Worm (Caenorhabditis elegans) whole organism, young adult: ENCODE results near the gene C03H12.1.

Experiments used
- F49E8.2 ChIP-seq: sonication (generic microtip); optimal IDR thresholded peaks from 3 replicates; lab custom pipeline; 2017; ENCODE audit warnings: missing genetic modification characterization, mild to moderate bottlenecking, missing compliant biosample characterization, antibody characterized with exemption, moderate library complexity; ENCODE audit not compliant: insufficient read depth
- ama-1 ChIP-seq, 3 experiments: fragments of 150-350 bp in 1 of 3; sonication (generic microtip) in 2 of 3; optimal IDR thresholded peaks; 2 replicates each; lab custom pipeline; 2014 to 2018; ENCODE audit warnings: missing biosample characterization in 2 of 3, missing genetic modification characterization in 2 of 3, missing genetic modification reagents in 2 of 3
- somi-1 ChIP-seq: fragments of 200-800 bp; sonication (Bioruptor generic); optimal IDR thresholded peaks from 2 replicates; lab custom pipeline; 2018; ENCODE audit warnings: mild to moderate bottlenecking, missing genetic modification characterization, missing compliant biosample characterization
- unc-62 ChIP-seq: fragments of 150-350 bp; optimal IDR thresholded peaks from 2 replicates; lab custom pipeline; 2014; ENCODE audit warnings: missing biosample characterization, missing genetic modification reagents, missing genetic modification characterization
- ztf-26 ChIP-seq: sonication (generic microtip); optimal IDR thresholded peaks from 2 replicates; lab custom pipeline; 2017; ENCODE audit warnings: missing genetic modification characterization, missing compliant biosample characterization

DNA sequence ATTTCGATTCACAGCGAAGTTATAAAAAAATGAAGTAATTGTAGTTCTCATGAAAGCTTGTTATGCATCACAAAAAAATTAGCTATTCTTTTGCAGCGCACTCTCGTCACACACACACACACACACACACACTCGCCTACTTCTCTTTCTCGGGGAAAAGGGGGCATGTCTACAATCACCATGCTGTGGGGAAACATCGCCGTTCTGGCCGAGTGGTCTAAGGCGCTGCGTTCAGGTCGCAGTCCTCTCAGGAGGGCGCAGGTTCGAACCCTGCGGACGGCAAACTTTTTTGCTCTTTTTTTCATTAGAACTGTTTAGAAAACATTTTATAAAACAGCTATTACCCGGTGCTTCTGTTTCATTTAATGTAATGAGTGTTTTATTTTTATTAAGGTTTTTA is 52.6 kb downstream of the C03H12.1 start:
- peak; percentile 46 for TF ChIP-seq ztf-26 (tag; lab: Kevin White, UChicago)
- TF ChIP-seq ama-1 (optimal IDR thresholded peaks at IDR 0.05; lab: Kevin White, UChicago), result no peak
- peak in 1 of 2 experiments; percentile 66 for TF ChIP-seq ama-1 (GFP tag; optimal IDR thresholded peaks at IDR 0.05; lab: Kevin White, UChicago)
- peak; percentile 20 for TF ChIP-seq F49E8.2
- TF ChIP-seq unc-62 (GFP tag; lab: Kevin White, UChicago), result no peak
- peak; percentile 44 for TF ChIP-seq somi-1 (GFP tag; lab: Kevin White, UChicago)
